Worm (Caenorhabditis elegans): Measurements from ENCODE around the gene srh-182.
A peak's percentile ranks its signal among the peaks of the same experiment; 100 is the strongest.

Gene srh-182

DNA sequence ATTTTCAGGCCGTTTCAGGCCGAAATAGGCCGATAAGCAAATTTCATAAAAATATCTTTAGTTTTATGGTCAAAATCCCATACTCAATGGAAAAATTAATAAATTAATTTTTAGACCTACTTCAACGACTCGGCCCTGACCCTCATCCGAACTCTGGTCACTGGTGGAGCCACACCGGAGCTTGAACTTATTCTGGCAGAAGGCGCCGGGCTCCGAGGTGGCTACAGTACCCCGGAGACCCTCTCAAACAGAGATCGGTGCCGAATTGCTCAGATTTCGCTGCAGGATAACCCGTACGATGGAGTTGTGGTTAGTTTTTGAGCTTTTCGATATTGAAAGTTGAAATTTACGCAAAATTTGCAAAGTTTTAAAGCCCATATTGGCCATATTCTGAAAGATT, 33.5 kb upstream of the srh-182 start:
- TF ChIP-seq aha-1 (tag), result peak; percentile 71
- TF ChIP-seq duxl-1 (tag; optimal IDR thresholded peaks at IDR 0.05; ENCODE audit: poor library complexity), result no peak
- no peak for TF ChIP-seq nhr-41 (GFP tag; IDR thresholded peaks at IDR 0.05)
- TF ChIP-seq set-16 (GFP tag; IDR thresholded peaks at IDR 0.05), result peak; percentile 56; the same call in 1 of the 2 replicates
- no peak for TF ChIP-seq mes-2 (tag; optimal IDR thresholded peaks at IDR 0.05; ENCODE audit: poor library complexity, severe bottlenecking)
- no peak for TF ChIP-seq spr-1 (tag; optimal IDR thresholded peaks at IDR 0.05)
- TF ChIP-seq hif-1 (tag; optimal IDR thresholded peaks at IDR 0.05), result no peak
- TF ChIP-seq attf-4 (tag; optimal IDR thresholded peaks at IDR 0.05), result no peak
- no peak for TF ChIP-seq dmd-8 (GFP tag; IDR thresholded peaks at IDR 0.05)
- no peak for TF ChIP-seq aly-2 (tag; optimal IDR thresholded peaks at IDR 0.05)
- TF ChIP-seq snpc-4 (tag; optimal IDR thresholded peaks at IDR 0.05), result no peak
- no peak for TF ChIP-seq lim-7 (GFP tag; IDR thresholded peaks at IDR 0.05)
- no peak for TF ChIP-seq fos-1 (tag; optimal IDR thresholded peaks at IDR 0.05)
- no peak for TF ChIP-seq ztf-11 (tag; optimal IDR thresholded peaks at IDR 0.05)
- no peak for TF ChIP-seq mdl-1 (tag; optimal IDR thresholded peaks at IDR 0.05)
- TF ChIP-seq mxl-3 (GFP tag; optimal IDR thresholded peaks at IDR 0.05), result no peak
- TF ChIP-seq zag-1 (tag; optimal IDR thresholded peaks at IDR 0.05), result no peak

- TF ChIP-seq ceh-28 (tag; optimal IDR thresholded peaks at IDR 0.05) (peak; percentile 78), pqm-1 (tag; optimal IDR thresholded peaks at IDR 0.05) (no peak)
Measured at ce11 chrV:18504610-18505009, 31.3 kb upstream of the srh-182 start.

ce11 chrV:18491961-18492360, 18.6 kb upstream of the srh-182 start, which contains the start of gene slo-1:
Gene slo-1 (plus strand): TSS chrV:18492261.
- TF ChIP-seq ceh-20 (GFP tag; IDR thresholded peaks at IDR 0.05) (no peak), aha-1 (tag) (peak; percentile 37)

DNA sequence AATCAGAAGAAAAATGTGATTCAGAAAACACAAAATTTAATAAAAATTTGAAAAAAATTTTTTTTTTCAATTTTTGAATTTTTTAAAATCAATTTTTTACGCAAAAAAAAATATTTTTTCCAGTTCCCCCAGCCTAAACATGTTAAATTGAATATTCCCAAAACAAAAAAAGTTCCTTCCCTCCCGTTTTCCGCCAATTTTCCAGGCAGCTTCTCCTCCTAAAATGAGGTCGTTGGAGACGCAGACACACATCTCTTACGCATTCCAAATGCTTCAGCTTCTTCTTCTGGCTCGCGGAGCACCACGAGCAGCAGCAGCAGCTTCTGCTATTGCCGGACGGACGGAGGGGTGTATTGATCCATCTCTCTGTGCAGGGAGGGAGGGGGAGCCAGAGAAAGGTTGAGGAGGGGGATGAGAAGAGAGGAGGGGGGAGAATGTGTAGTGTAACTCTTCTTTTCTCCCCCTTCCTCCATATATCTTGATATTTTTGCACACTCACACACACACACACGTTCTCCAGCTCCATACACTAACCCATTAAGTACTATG, 17.0 kb upstream of the srh-182 start:
- peak; percentile 90 for TF ChIP-seq set-16 (GFP tag; IDR thresholded peaks at IDR 0.05)
- peak; percentile 27 for TF ChIP-seq nhr-11 (tag; optimal IDR thresholded peaks at IDR 0.05)
- TF ChIP-seq hlh-30 (tag; optimal IDR thresholded peaks at IDR 0.05; ENCODE audit: insufficient read depth), result peak; percentile 52
- TF ChIP-seq mxl-3 (GFP tag; optimal IDR thresholded peaks at IDR 0.05), result no peak
- TF ChIP-seq ceh-28 (tag; optimal IDR thresholded peaks at IDR 0.05), result peak; percentile 16
- TF ChIP-seq ctbp-1 (GFP tag; IDR thresholded peaks at IDR 0.05), result peak; percentile 78
- peak; percentile 60 for TF ChIP-seq mep-1 (tag; optimal IDR thresholded peaks at IDR 0.05)
- TF ChIP-seq mdl-1 (tag; optimal IDR thresholded peaks at IDR 0.05), result peak in 1 of 2 experiments; percentile 45
- no peak for TF ChIP-seq nhr-42 (GFP tag; IDR thresholded peaks at IDR 0.05)
- no peak for TF ChIP-seq nhr-77 (tag; optimal IDR thresholded peaks at IDR 0.05)
- TF ChIP-seq fos-1 (tag; optimal IDR thresholded peaks at IDR 0.05), result no peak
- peak; percentile 28 for TF ChIP-seq rbr-2 (tag; optimal IDR thresholded peaks at IDR 0.05)
- peak; percentile 40 for TF ChIP-seq fkh-10 (GFP tag; optimal IDR thresholded peaks at IDR 0.05)
- TF ChIP-seq nhr-25 (tag; optimal IDR thresholded peaks at IDR 0.05; ENCODE audit: borderline replicate concordance, insufficient read depth), result no peak
- TF ChIP-seq hmg-1.1 (GFP tag; IDR thresholded peaks at IDR 0.05), result peak; percentile 66
- peak in 1 of 2 experiments; percentile 40 for TF ChIP-seq lsy-2 (tag; optimal IDR thresholded peaks at IDR 0.05)
- TF ChIP-seq madf-9 (GFP tag; conservative IDR thresholded peaks at IDR 0.05), result 0 out of 2 replicates have a peak, but pooled peaks have one; percentile 41
- TF ChIP-seq zfp-3 (GFP tag; conservative IDR thresholded peaks at IDR 0.05), result no peak
- TF ChIP-seq F37D6.2 (tag; optimal IDR thresholded peaks at IDR 0.05), result peak; percentile 13
- peak; percentile 86 for TF ChIP-seq aha-1 (tag)
- TF ChIP-seq nhr-28 (tag; optimal IDR thresholded peaks at IDR 0.05), result peak; percentile 3
- peak in 1 of 2 experiments; percentile 98 for TF ChIP-seq unc-62 (GFP tag; optimal IDR thresholded peaks at IDR 0.05 in 1 of 2)
- no peak for TF ChIP-seq unc-62 (tag; optimal IDR thresholded peaks at IDR 0.05)
- no peak for TF ChIP-seq R02D3.7 (tag; optimal IDR thresholded peaks at IDR 0.05)

All from whole organism, L4 larva.